Fruit fly (Drosophila melanogaster) whole organism, embryonic: ENCODE data around the gene CG15034.

Source experiments
- Ada2b ChIP-seq: fragments of 200-800 bp; sonication (Bioruptor generic); IDR thresholded peaks from 2 replicates; pipeline ENCODE4 v1.3.6; 2022; ENCODE audit warnings: missing biosample characterization, missing genetic modification characterization
- Bgb ChIP-seq: fragments of 200-800 bp; sonication (Bioruptor generic); IDR thresholded peaks from 2 replicates; pipeline ENCODE4 v1.3.6; 2022; ENCODE audit warnings: missing biosample characterization, missing genetic modification characterization; ENCODE audit not compliant: partially characterized antibody
- CG1024 ChIP-seq: fragments of 200-800 bp; sonication (Bioruptor generic); IDR thresholded peaks from 2 replicates; pipeline ENCODE4 v1.3.6; 2022; ENCODE audit warnings: missing biosample characterization, missing genetic modification characterization
- CG10959 ChIP-seq: fragments of 200-800 bp; sonication (Bioruptor generic); IDR thresholded peaks from 2 replicates; pipeline ENCODE4 v1.3.6; 2022; ENCODE audit warnings: missing biosample characterization, missing genetic modification characterization
- CG10979 ChIP-seq: fragments of 200-800 bp; sonication (Bioruptor generic); optimal IDR thresholded peaks from 2 replicates; lab custom pipeline; 2018; ENCODE audit warnings: missing biosample characterization, mild to moderate bottlenecking, missing genetic modification characterization, moderate library complexity
- CG11456 ChIP-seq: fragments of 200-800 bp; sonication (Bioruptor generic); IDR thresholded peaks from 3 replicates; pipeline ENCODE4 v1.3.6; 2022; ENCODE audit warnings: missing biosample characterization, missing genetic modification characterization
- CG12104 ChIP-seq: fragments of 200-800 bp; sonication (Bioruptor generic); optimal IDR thresholded peaks from 3 replicates; lab custom pipeline; 2016; ENCODE audit warnings: missing biosample characterization, missing genetic modification characterization
- CG13894 ChIP-seq: fragments of 200-800 bp; sonication (Bioruptor generic); optimal IDR thresholded peaks from 3 replicates; lab custom pipeline; 2018; ENCODE audit warnings: missing biosample characterization, mild to moderate bottlenecking, missing genetic modification characterization, moderate library complexity
- CG14441 ChIP-seq: fragments of 200-800 bp; sonication (Bioruptor generic); IDR thresholded peaks from 2 replicates; pipeline ENCODE4 v1.3.6; 2022; ENCODE audit warnings: missing biosample characterization, missing genetic modification characterization
- CG17186 ChIP-seq: fragments of 200-800 bp; sonication (Bioruptor generic); optimal IDR thresholded peaks from 3 replicates; lab custom pipeline; 2017; ENCODE audit warnings: missing biosample characterization, missing genetic modification reagents, missing genetic modification characterization
- CG18262 ChIP-seq: fragments of 200-800 bp; optimal IDR thresholded peaks from 3 replicates; lab custom pipeline; 2019; ENCODE audit warnings: missing biosample characterization, mild to moderate bottlenecking, missing genetic modification characterization, moderate library complexity
- CG31365 ChIP-seq: fragments of 200-800 bp; sonication (Bioruptor generic); optimal IDR thresholded peaks from 2 replicates; lab custom pipeline; 2018; ENCODE audit warnings: missing biosample characterization, mild to moderate bottlenecking, missing genetic modification characterization
- CG3838 ChIP-seq: fragments of 200-800 bp; sonication (Bioruptor generic); optimal IDR thresholded peaks from 3 replicates; lab custom pipeline; 2016; ENCODE audit warnings: missing biosample characterization, missing genetic modification characterization
- CG6765 ChIP-seq: fragments of 200-800 bp; sonication (Bioruptor generic); optimal IDR thresholded peaks from 3 replicates; lab custom pipeline; 2017; ENCODE audit warnings: missing biosample characterization, mild to moderate bottlenecking, missing genetic modification characterization
- CG6813 ChIP-seq: fragments of 200-800 bp; sonication (Bioruptor generic); optimal IDR thresholded peaks from 2 replicates; lab custom pipeline; 2017; ENCODE audit warnings: missing biosample characterization, missing genetic modification characterization, mild to moderate bottlenecking, moderate library complexity, missing genetic modification reagents
- CG7556 ChIP-seq: fragments of 200-800 bp; sonication (Bioruptor generic); optimal IDR thresholded peaks from 2 replicates; lab custom pipeline; 2017; ENCODE audit warnings: missing biosample characterization, mild to moderate bottlenecking, missing genetic modification characterization
- CG7745 ChIP-seq: fragments of 200-800 bp; sonication (Bioruptor generic); optimal IDR thresholded peaks from 2 replicates; lab custom pipeline; 2018; ENCODE audit warnings: missing biosample characterization, mild to moderate bottlenecking, missing genetic modification characterization, moderate library complexity
- CG8388 ChIP-seq: fragments of 200-800 bp; sonication (Bioruptor generic); optimal IDR thresholded peaks from 2 replicates; lab custom pipeline; 2019; ENCODE audit warnings: missing biosample characterization, mild to moderate bottlenecking, missing genetic modification characterization, moderate library complexity
- CG9932 ChIP-seq: fragments of 200-800 bp; sonication (Bioruptor generic); IDR thresholded peaks from 2 replicates; pipeline ENCODE4 v1.3.6; 2022; ENCODE audit warnings: missing biosample characterization, missing genetic modification characterization
- Dll ChIP-seq: fragments of 200-800 bp; sonication (Bioruptor generic); IDR thresholded peaks from 4 replicates; pipeline ENCODE4 v1.3.6; 2022; ENCODE audit warnings: missing biosample characterization, missing genetic modification characterization; ENCODE audit not compliant: partially characterized antibody
- Ets65A ChIP-seq: fragments of 200-800 bp; sonication (Bioruptor generic); peaks from one replicate; lab custom pipeline; 2016; ENCODE audit warnings: missing biosample characterization, missing genetic modification characterization
- H15 ChIP-seq: fragments of 200-800 bp; sonication (Bioruptor generic); IDR thresholded peaks from 3 replicates; pipeline ENCODE4 v1.3.6; 2022; ENCODE audit warnings: missing biosample characterization, missing genetic modification characterization
- HmgD ChIP-seq: fragments of 200-800 bp; sonication (Bioruptor generic); optimal IDR thresholded peaks from 3 replicates; lab custom pipeline; 2016; ENCODE audit warnings: missing biosample characterization, missing genetic modification characterization
- Hsf ChIP-seq: fragments of 200-800 bp; sonication (Bioruptor generic); optimal IDR thresholded peaks from 3 replicates; lab custom pipeline; 2016; ENCODE audit warnings: missing biosample characterization, missing genetic modification characterization
- NC2α ChIP-seq: fragments of 200-800 bp; sonication (Bioruptor generic); optimal IDR thresholded peaks from 2 replicates; lab custom pipeline; 2016; ENCODE audit warnings: missing biosample characterization, missing genetic modification characterization
- Nf-YB ChIP-seq: fragments of 200-800 bp; sonication (Bioruptor generic); optimal IDR thresholded peaks from 3 replicates; lab custom pipeline; 2019; ENCODE audit warnings: missing biosample characterization, mild to moderate bottlenecking, missing genetic modification characterization, moderate library complexity
- Nf-YC ChIP-seq: fragments of 200-800 bp; optimal IDR thresholded peaks from 3 replicates; lab custom pipeline; 2019; ENCODE audit warnings: missing biosample characterization, mild to moderate bottlenecking, missing genetic modification characterization, moderate library complexity
- Pdp1 ChIP-seq, 2 experiments: fragments of 200-800 bp; sonication (Bioruptor generic); optimal IDR thresholded peaks; 3 replicates each; lab custom pipeline; 2016; ENCODE audit warnings: missing biosample characterization in 2 of 2, missing genetic modification characterization in 2 of 2, mild to moderate bottlenecking in 1 of 2, moderate library complexity in 1 of 2
- Side ChIP-seq: fragments of 200-800 bp; sonication (Bioruptor generic); optimal IDR thresholded peaks from 2 replicates; lab custom pipeline; 2016; ENCODE audit warnings: missing biosample characterization, missing genetic modification characterization
- TFAM ChIP-seq: fragments of 200-800 bp; sonication (Bioruptor generic); optimal IDR thresholded peaks from 2 replicates; lab custom pipeline; 2017; ENCODE audit warnings: missing biosample characterization, missing genetic modification characterization, inconsistent platforms
- Taf1 ChIP-seq: fragments of 200-800 bp; sonication (Bioruptor generic); IDR thresholded peaks from 2 replicates; pipeline ENCODE4 v1.3.6; 2022; ENCODE audit warnings: missing biosample characterization, missing genetic modification characterization
- ap ChIP-seq: fragments of 200-800 bp; sonication (Bioruptor generic); IDR thresholded peaks from 2 replicates; pipeline ENCODE4 v1.3.6; 2022; ENCODE audit warnings: missing biosample characterization, missing genetic modification characterization
- chm ChIP-seq: fragments of 200-800 bp; sonication (Bioruptor generic); IDR thresholded peaks from 2 replicates; pipeline ENCODE4 v1.3.6; 2022; ENCODE audit warnings: missing biosample characterization, missing genetic modification characterization
- dan ChIP-seq: fragments of 200-800 bp; sonication (Bioruptor generic); IDR thresholded peaks from 2 replicates; pipeline ENCODE4 v1.3.6; 2022; ENCODE audit warnings: missing biosample characterization, missing genetic modification characterization
- esg ChIP-seq: fragments of 200-800 bp; sonication (Bioruptor generic); conservative IDR thresholded peaks from 2 replicates; pipeline ENCODE4 v1.3.6; 2022; ENCODE audit warnings: missing biosample characterization, missing genetic modification characterization
- fd3F ChIP-seq: fragments of 200-800 bp; sonication (Bioruptor generic); optimal IDR thresholded peaks from 2 replicates; lab custom pipeline; 2018; ENCODE audit warnings: missing biosample characterization, mild to moderate bottlenecking, missing genetic modification characterization, moderate library complexity
- gsb ChIP-seq: fragments of 200-800 bp; sonication (Bioruptor generic); IDR thresholded peaks from 2 replicates; pipeline ENCODE4 v1.3.6; 2022; ENCODE audit warnings: missing biosample characterization, missing genetic modification characterization
- gt ChIP-seq: fragments of 200-800 bp; sonication (Bioruptor generic); IDR thresholded peaks from 2 replicates; pipeline ENCODE4 v1.3.6; 2022; ENCODE audit warnings: missing biosample characterization, missing genetic modification characterization
- h ChIP-seq: fragments of >200 bp; optimal IDR thresholded peaks from 2 replicates; lab custom pipeline; 2017
- inv ChIP-seq: fragments of 200-800 bp; sonication (Bioruptor generic); IDR thresholded peaks from 2 replicates; pipeline ENCODE4 v1.3.6; 2022; ENCODE audit warnings: missing biosample characterization, missing genetic modification characterization; ENCODE audit not compliant: partially characterized antibody
- jing ChIP-seq: fragments of 200-800 bp; sonication (Bioruptor generic); optimal IDR thresholded peaks from 2 replicates; lab custom pipeline; 2018; ENCODE audit warnings: missing biosample characterization, mild to moderate bottlenecking, missing genetic modification characterization
- ken ChIP-seq: fragments of 200-800 bp; sonication (Bioruptor generic); IDR thresholded peaks from 3 replicates; pipeline ENCODE4 v1.3.6; 2022; ENCODE audit warnings: missing biosample characterization, missing genetic modification characterization
- lmd ChIP-seq: fragments of 200-800 bp; sonication (Bioruptor generic); IDR thresholded peaks from 2 replicates; pipeline ENCODE4 v1.3.6; 2022; ENCODE audit warnings: missing biosample characterization, missing genetic modification characterization
- prd ChIP-seq, 3 experiments: fragments of >200 bp in 2 of 3; fragments of 200-800 bp in 1 of 3; sonication (Bioruptor generic) in 1 of 3; optimal IDR thresholded peaks in 2 of 3; IDR thresholded peaks in 1 of 3; 2 replicates in 2 of 3; 3 replicates in 1 of 3; pipeline versions ENCODE4 v1.3.6 to Lab custom; 2017 to 2022; ENCODE audit warnings: missing biosample characterization in 1 of 3, missing genetic modification characterization in 1 of 3
- sim ChIP-seq: fragments of 200-800 bp; sonication (Bioruptor generic); IDR thresholded peaks from 2 replicates; pipeline ENCODE4 v1.3.6; 2022; ENCODE audit warnings: missing biosample characterization, missing genetic modification characterization
- ssp ChIP-seq: fragments of 200-800 bp; sonication (Bioruptor generic); IDR thresholded peaks from 2 replicates; pipeline ENCODE4 v1.3.6; 2022; ENCODE audit warnings: missing biosample characterization, missing genetic modification characterization
- trem ChIP-seq: fragments of 200-800 bp; optimal IDR thresholded peaks from 3 replicates; lab custom pipeline; 2019; ENCODE audit warnings: missing biosample characterization, mild to moderate bottlenecking, missing genetic modification characterization, moderate library complexity
- tup ChIP-seq: fragments of 200-800 bp; sonication (Bioruptor generic); optimal IDR thresholded peaks from 2 replicates; lab custom pipeline; 2016; ENCODE audit warnings: missing biosample characterization, mild to moderate bottlenecking, missing genetic modification characterization, moderate library complexity
- unc-4 ChIP-seq: fragments of 200-800 bp; sonication (Bioruptor generic); IDR thresholded peaks from 2 replicates; pipeline ENCODE4 v1.3.6; 2022; ENCODE audit warnings: missing biosample characterization, missing genetic modification characterization; ENCODE audit not compliant: partially characterized antibody

Gene CG15034

DNA sequence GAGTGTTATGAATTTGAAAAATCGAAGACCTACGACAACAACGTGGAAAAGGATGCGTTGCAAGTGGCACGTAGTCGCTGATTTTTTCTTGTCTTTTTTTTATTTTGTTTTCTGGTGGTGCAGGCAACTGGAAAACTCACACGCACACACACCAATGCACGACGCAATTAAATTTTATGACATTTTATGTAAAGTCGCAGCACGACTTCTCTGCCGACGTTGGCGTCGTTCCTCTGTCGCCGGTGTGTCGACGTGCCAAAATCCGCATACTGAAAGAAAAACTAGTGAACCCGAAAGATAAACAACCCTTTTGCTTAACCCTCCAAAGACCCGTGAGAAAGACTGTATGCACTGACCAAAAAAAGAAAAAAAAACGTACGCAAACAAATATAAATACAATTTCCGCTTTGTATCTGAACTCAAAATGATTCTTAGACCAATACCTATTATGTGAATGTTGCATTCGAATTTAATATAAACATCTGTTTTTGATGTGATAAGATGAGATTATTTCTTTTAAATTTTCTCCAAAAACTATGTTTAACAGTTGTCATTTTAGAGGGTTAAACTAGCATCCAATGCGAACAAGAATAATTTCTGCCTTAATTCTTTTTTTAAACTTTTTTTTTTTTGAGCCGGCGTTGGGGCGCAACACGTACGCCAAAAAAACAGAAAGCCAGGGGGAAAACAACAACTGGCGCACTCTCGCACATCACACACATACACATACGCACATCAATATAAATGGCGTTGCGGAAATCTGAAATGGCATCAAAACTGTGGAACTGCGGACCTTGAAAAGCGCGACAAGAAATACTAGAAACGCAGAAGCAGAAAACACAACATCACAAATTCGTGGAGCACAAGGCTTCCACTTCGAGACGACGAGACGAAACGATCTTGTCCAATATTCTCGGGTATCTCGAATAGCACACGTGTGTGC lies 13.2 kb downstream of the CG15034 start (continued):
- TF ChIP-seq ssp (GFP tag; lab: Robert Waterston, UW) (no peak), CG18262 (tag; lab: Kevin White, UChicago) (no peak), Side (GFP tag; lab: Kevin White, UChicago) (no peak), Taf1 (GFP tag; lab: Robert Waterston, UW) (0 out of 2 replicates have a peak, but pooled peaks have one; percentile 10), Nf-YB (GFP tag; lab: Kevin White, UChicago) (no peak), Ets65A (GFP tag; lab: Kevin White, UChicago) (peak; percentile 73), CG6765 (GFP tag; lab: Kevin White, UChicago) (no peak), CG31365 (tag; lab: Kevin White, UChicago) (no peak), Nf-YC (tag; lab: Kevin White, UChicago) (no peak), CG14441 (GFP tag; lab: Robert Waterston, UW) (peak; percentile 38; the same call in 1 of the 2 replicates), CG11456 (GFP tag; lab: Robert Waterston, UW) (no peak), unc-4 (GFP tag; lab: Robert Waterston, UW) (no peak), CG6813 (GFP tag; lab: Kevin White, UChicago) (peak; percentile 36), h (lab: Kevin White, UChicago) (no peak), CG9932 (GFP tag; lab: Robert Waterston, UW) (peak; percentile 81), CG13894 (no peak), CG7556 (GFP tag; lab: Kevin White, UChicago) (no peak), trem (tag; lab: Kevin White, UChicago) (no peak), Hsf (GFP tag; lab: Kevin White, UChicago) (peak; percentile 34), lmd (GFP tag; lab: Robert Waterston, UW) (peak; percentile 5), gsb (GFP tag; lab: Robert Waterston, UW) (no peak), CG8388 (GFP tag; lab: Kevin White, UChicago) (no peak), jing (no peak), H15 (GFP tag; lab: Robert Waterston, UW) (no peak), CG12104 (GFP tag; lab: Kevin White, UChicago) (no peak), Dll (no peak), HmgD (GFP tag; lab: Kevin White, UChicago) (no peak), CG10959 (GFP tag; lab: Robert Waterston, UW) (no peak), esg (GFP tag; lab: Robert Waterston, UW) (no peak; the same call in 1 of the 2 replicates), CG3838 (GFP tag; lab: Kevin White, UChicago) (no peak), Pdp1 (GFP tag; optimal IDR thresholded peaks at IDR 0.05; lab: Kevin White, UChicago) (peak in 1 of 2 experiments; percentile 18), CG1024 (no peak), ap (GFP tag; lab: Robert Waterston, UW) (no peak), CG10979 (no peak)

DNA sequence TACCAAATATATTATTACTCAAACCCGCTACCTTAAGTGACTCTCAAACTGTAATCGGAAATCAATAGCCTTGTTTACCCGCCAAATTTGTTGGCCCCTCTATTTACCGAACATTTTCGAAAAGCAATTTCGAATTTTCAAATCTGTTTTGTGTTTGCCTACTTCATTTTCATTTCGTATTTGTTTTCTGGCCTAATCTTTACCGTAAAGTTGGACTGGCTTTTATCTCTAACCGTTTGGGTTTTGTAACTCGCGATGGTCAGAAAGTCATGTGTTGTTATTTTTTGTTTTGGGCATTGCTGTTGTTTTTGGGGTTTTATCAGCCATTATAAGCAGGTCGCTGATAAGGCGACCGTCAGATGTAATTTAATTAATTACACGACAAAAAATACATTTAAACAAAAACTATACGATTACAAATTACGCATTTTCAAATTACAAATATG lies 14.0 kb downstream of the CG15034 start:
- TF ChIP-seq Bgb (GFP tag; lab: Robert Waterston, UW) (no peak), Ada2b (GFP tag; lab: Robert Waterston, UW) (no peak), Ets65A (GFP tag; lab: Kevin White, UChicago) (no peak), NC2α (GFP tag; lab: Kevin White, UChicago) (peak; percentile 18), gt (GFP tag; lab: Robert Waterston, UW) (no peak), ken (GFP tag; lab: Robert Waterston, UW) (0 out of 3 replicates have a peak, but pooled peaks have one; percentile 48), prd (optimal IDR thresholded peaks at IDR 0.05; lab: Kevin White, UChicago) (no peak), prd (GFP tag; IDR thresholded peaks at IDR 0.05; lab: Robert Waterston, UW) (peak; percentile 36; the same call in 1 of the 3 replicates), chm (GFP tag; lab: Robert Waterston, UW) (peak; percentile 85), tup (peak; percentile 65), fd3F (no peak), TFAM (no peak), sim (peak; percentile 49; the same call in 1 of the 2 replicates), CG7745 (peak; percentile 84), inv (GFP tag; lab: Robert Waterston, UW) (no peak), dan (GFP tag; lab: Robert Waterston, UW) (no peak), CG17186 (no peak)
